Fruit fly (Drosophila melanogaster): Measurements from ENCODE around the gene dsh.

DNA sequence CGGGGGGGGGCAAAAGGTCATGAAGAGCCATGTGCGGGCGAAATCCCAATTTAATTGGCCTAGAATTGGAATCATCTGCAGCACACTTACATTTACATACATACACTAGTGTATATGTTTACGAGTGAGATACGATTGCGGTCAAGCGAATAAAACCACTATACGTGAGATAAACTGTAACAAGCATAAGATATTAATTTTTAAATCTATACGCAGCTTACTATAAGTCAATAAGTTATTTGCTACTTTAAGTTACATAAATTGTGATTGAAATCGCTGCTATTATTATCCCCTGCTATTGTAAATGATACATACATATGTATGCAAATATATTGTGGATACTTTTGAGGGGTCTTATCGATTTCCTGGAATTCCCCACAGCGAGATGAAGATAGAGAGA, 23.5 kb downstream of the dsh start:
- TF ChIP-seq CG8478 (optimal IDR thresholded peaks at IDR 0.05) (no peak), pan (optimal IDR thresholded peaks at IDR 0.05) (no peak), EcR (GFP tag; optimal IDR thresholded peaks at IDR 0.05) (no peak)
